Fruit fly (Drosophila melanogaster) whole organism, embryonic: ENCODE results near the gene ZnT63C.

ENCODE experiments used
- Bgb ChIP-seq: fragments of 200-800 bp; sonication (Bioruptor generic); IDR thresholded peaks from 2 replicates; pipeline ENCODE4 v1.3.6; 2022; ENCODE audit warnings: missing biosample characterization, missing genetic modification characterization; ENCODE audit not compliant: partially characterized antibody
- Blimp-1 ChIP-seq: fragments of 200-800 bp; sonication (Bioruptor generic); optimal IDR thresholded peaks from 3 replicates; lab custom pipeline; 2018; ENCODE audit warnings: missing biosample characterization, missing genetic modification characterization, mild to moderate bottlenecking, moderate library complexity, missing genetic modification reagents
- CG11085 ChIP-seq: fragments of 200-800 bp; sonication (Bioruptor generic); IDR thresholded peaks from 2 replicates; pipeline ENCODE4 v1.3.6; 2022; ENCODE audit warnings: missing biosample characterization, missing genetic modification characterization
- CG12391 ChIP-seq: fragments of 200-800 bp; sonication (Bioruptor generic); optimal IDR thresholded peaks from 3 replicates; lab custom pipeline; 2018; ENCODE audit warnings: missing biosample characterization, mild to moderate bottlenecking, missing genetic modification characterization, moderate library complexity
- CG13287 ChIP-seq: fragments of 200-800 bp; sonication (Bioruptor generic); IDR thresholded peaks from 2 replicates; pipeline ENCODE4 v1.3.6; 2022; ENCODE audit warnings: missing biosample characterization, missing genetic modification characterization; ENCODE audit not compliant: partially characterized antibody
- CG13424 ChIP-seq: fragments of 200-800 bp; sonication (Bioruptor generic); optimal IDR thresholded peaks from 2 replicates; lab custom pipeline; 2019; ENCODE audit warnings: missing biosample characterization, mild to moderate bottlenecking, missing genetic modification characterization, moderate library complexity
- CG14014 ChIP-seq: fragments of 200-800 bp; sonication (Bioruptor generic); IDR thresholded peaks from 2 replicates; pipeline ENCODE4 v1.3.6; 2022; ENCODE audit warnings: missing biosample characterization, missing genetic modification characterization
- CG14441 ChIP-seq: fragments of 200-800 bp; sonication (Bioruptor generic); IDR thresholded peaks from 2 replicates; pipeline ENCODE4 v1.3.6; 2022; ENCODE audit warnings: missing biosample characterization, missing genetic modification characterization
- CG15011 ChIP-seq: fragments of 200-800 bp; sonication (Bioruptor generic); optimal IDR thresholded peaks from 3 replicates; lab custom pipeline; 2018; ENCODE audit warnings: missing biosample characterization, mild to moderate bottlenecking, missing genetic modification characterization
- CG15269 ChIP-seq: fragments of 200-800 bp; sonication (Bioruptor generic); optimal IDR thresholded peaks from 2 replicates; lab custom pipeline; 2018; ENCODE audit warnings: missing biosample characterization, mild to moderate bottlenecking, missing genetic modification characterization, moderate library complexity
- CG18599 ChIP-seq: fragments of 200-800 bp; sonication (Bioruptor generic); optimal IDR thresholded peaks from 3 replicates; lab custom pipeline; 2017; ENCODE audit warnings: missing biosample characterization, missing genetic modification characterization, mild to moderate bottlenecking, moderate library complexity, missing genetic modification reagents
- CG2199 ChIP-seq: fragments of 200-800 bp; sonication (Bioruptor generic); IDR thresholded peaks from 3 replicates; pipeline ENCODE4 v1.3.6; 2022; ENCODE audit warnings: missing biosample characterization, missing genetic modification characterization
- CG30431 ChIP-seq: fragments of 200-800 bp; sonication (Bioruptor generic); optimal IDR thresholded peaks from 2 replicates; lab custom pipeline; 2017; ENCODE audit warnings: missing biosample characterization, missing genetic modification characterization
- CG3163 ChIP-seq: fragments of 200-800 bp; sonication (Bioruptor generic); optimal IDR thresholded peaks from 3 replicates; lab custom pipeline; 2016; ENCODE audit warnings: missing biosample characterization, missing genetic modification characterization
- CG3847 ChIP-seq: fragments of 200-800 bp; sonication (Bioruptor generic); IDR thresholded peaks from 2 replicates; pipeline ENCODE4 v1.3.6; 2022; ENCODE audit warnings: missing biosample characterization, missing genetic modification characterization
- CG6689 ChIP-seq: fragments of 200-800 bp; sonication (Bioruptor generic); IDR thresholded peaks from 2 replicates; pipeline ENCODE4 v1.3.6; 2022; ENCODE audit warnings: missing biosample characterization, missing genetic modification characterization
- CG8388 ChIP-seq: fragments of 200-800 bp; sonication (Bioruptor generic); optimal IDR thresholded peaks from 2 replicates; lab custom pipeline; 2019; ENCODE audit warnings: missing biosample characterization, mild to moderate bottlenecking, missing genetic modification characterization, moderate library complexity
- CkIIα-i1 ChIP-seq: fragments of 200-800 bp; sonication (Bioruptor generic); IDR thresholded peaks from 2 replicates; pipeline ENCODE4 v1.3.6; 2022; ENCODE audit warnings: missing biosample characterization, missing genetic modification characterization
- Doc3 ChIP-seq: fragments of 200-800 bp; sonication (Bioruptor generic); IDR thresholded peaks from 3 replicates; pipeline ENCODE4 v1.3.6; 2022; ENCODE audit warnings: missing biosample characterization, missing genetic modification characterization; ENCODE audit not compliant: partially characterized antibody
- Dref ChIP-seq: fragments of 200-800 bp; sonication (Bioruptor generic); IDR thresholded peaks from 2 replicates; pipeline ENCODE4 v1.3.6; 2022; ENCODE audit warnings: missing biosample characterization, missing genetic modification characterization
- Drgx ChIP-seq: fragments of 200-800 bp; sonication (Bioruptor generic); IDR thresholded peaks from 2 replicates; pipeline ENCODE4 v1.3.6; 2022; ENCODE audit warnings: missing biosample characterization, missing genetic modification characterization
- Hr51 ChIP-seq, 2 experiments: fragments of 200-800 bp; sonication (Bioruptor generic); optimal IDR thresholded peaks; 2 replicates in 1 of 2; 3 replicates in 1 of 2; lab custom pipeline; 2016 to 2018; ENCODE audit warnings: missing biosample characterization in 2 of 2, missing genetic modification characterization in 2 of 2, mild to moderate bottlenecking in 1 of 2, moderate library complexity in 1 of 2
- MTF-1 ChIP-seq: fragments of 200-800 bp; sonication (Bioruptor generic); optimal IDR thresholded peaks from 2 replicates; lab custom pipeline; 2018; ENCODE audit warnings: missing biosample characterization, mild to moderate bottlenecking, missing genetic modification characterization, borderline replicate concordance
- NK7.1 ChIP-seq: fragments of 200-800 bp; sonication (Bioruptor generic); optimal IDR thresholded peaks from 3 replicates; lab custom pipeline; 2016; ENCODE audit warnings: missing biosample characterization, missing genetic modification characterization
- Oli ChIP-seq: fragments of 200-800 bp; sonication (Bioruptor generic); optimal IDR thresholded peaks from 2 replicates; lab custom pipeline; 2018; ENCODE audit warnings: missing biosample characterization, mild to moderate bottlenecking, missing genetic modification characterization, moderate library complexity
- Opbp ChIP-seq: fragments of 200-800 bp; sonication (Bioruptor generic); IDR thresholded peaks from 3 replicates; pipeline ENCODE4 v1.3.6; 2022; ENCODE audit warnings: missing biosample characterization, missing genetic modification characterization; ENCODE audit not compliant: partially characterized antibody
- Sox102F ChIP-seq: fragments of 200-800 bp; sonication (Bioruptor generic); optimal IDR thresholded peaks from 2 replicates; lab custom pipeline; 2018; ENCODE audit warnings: missing biosample characterization, mild to moderate bottlenecking, missing genetic modification characterization, moderate library complexity
- Stat92E ChIP-seq, 3 experiments: fragments of >200 bp in 2 of 3; fragments of 200-800 bp in 1 of 3; sonication (Bioruptor generic) in 1 of 3; optimal IDR thresholded peaks; 2 replicates each; lab custom pipeline; 2017 to 2019; ENCODE audit warnings: missing biosample characterization in 3 of 3, missing genetic modification characterization in 3 of 3, mild to moderate bottlenecking in 1 of 3, moderate library complexity in 1 of 3
- Trl ChIP-seq, 3 experiments: fragments of >200 bp in 2 of 3; fragments of 200-800 bp in 1 of 3; sonication (Bioruptor generic) in 1 of 3; optimal IDR thresholded peaks; 2 replicates in 1 of 3; 3 replicates in 2 of 3; lab custom pipeline; 2016 to 2017; ENCODE audit warnings: missing biosample characterization in 1 of 3, missing genetic modification characterization in 1 of 3
- chinmo ChIP-seq: fragments of 200-800 bp; sonication (Bioruptor generic); IDR thresholded peaks from 4 replicates; pipeline ENCODE4 v1.3.6; 2022; ENCODE audit warnings: missing biosample characterization, missing genetic modification characterization; ENCODE audit not compliant: partially characterized antibody
- dmrt99B ChIP-seq: fragments of 200-800 bp; sonication (Bioruptor generic); optimal IDR thresholded peaks from 2 replicates; lab custom pipeline; 2018; ENCODE audit warnings: missing biosample characterization, mild to moderate bottlenecking, missing genetic modification characterization, moderate library complexity
- emc ChIP-seq: fragments of 200-800 bp; sonication (Bioruptor generic); optimal IDR thresholded peaks from 2 replicates; lab custom pipeline; 2016; ENCODE audit warnings: missing biosample characterization, missing genetic modification characterization
- eve ChIP-seq, 2 experiments: fragments of >200 bp; optimal IDR thresholded peaks; 2 replicates each; lab custom pipeline; 2017; ENCODE audit warnings: missing biosample characterization in 2 of 2, missing genetic modification characterization in 2 of 2
- gem ChIP-seq: fragments of 200-800 bp; sonication (Bioruptor generic); optimal IDR thresholded peaks from 2 replicates; lab custom pipeline; 2019; ENCODE audit warnings: missing biosample characterization, mild to moderate bottlenecking, missing genetic modification characterization, moderate library complexity
- hth ChIP-seq: fragments of >200 bp; optimal IDR thresholded peaks from 2 replicates; lab custom pipeline; 2017; ENCODE audit warnings: inconsistent platforms
- inv ChIP-seq: fragments of 200-800 bp; sonication (Bioruptor generic); IDR thresholded peaks from 2 replicates; pipeline ENCODE4 v1.3.6; 2022; ENCODE audit warnings: missing biosample characterization, missing genetic modification characterization; ENCODE audit not compliant: partially characterized antibody
- kni ChIP-seq: fragments of 200-800 bp; sonication (Bioruptor generic); optimal IDR thresholded peaks from 3 replicates; lab custom pipeline; 2017; ENCODE audit warnings: mild to moderate bottlenecking, missing biosample characterization, missing genetic modification reagents, missing genetic modification characterization
- org-1 ChIP-seq: fragments of 200-800 bp; sonication (Bioruptor generic); optimal IDR thresholded peaks from 2 replicates; lab custom pipeline; 2017; ENCODE audit warnings: missing biosample characterization, missing genetic modification characterization
- sqz ChIP-seq: fragments of 200-800 bp; sonication (Bioruptor generic); optimal IDR thresholded peaks from 3 replicates; lab custom pipeline; 2018; ENCODE audit warnings: missing biosample characterization, mild to moderate bottlenecking, missing genetic modification characterization
- vfl ChIP-seq: fragments of 200-800 bp; sonication (Bioruptor generic); optimal IDR thresholded peaks from 2 replicates; lab custom pipeline; 2016; ENCODE audit warnings: missing biosample characterization, missing genetic modification characterization
- vvl ChIP-seq: fragments of 200-800 bp; sonication (Bioruptor generic); IDR thresholded peaks from 2 replicates; pipeline ENCODE4 v1.3.6; 2022; ENCODE audit warnings: missing biosample characterization, missing genetic modification characterization
- z ChIP-seq: fragments of 200-800 bp; sonication (Bioruptor generic); IDR thresholded peaks from 3 replicates; pipeline ENCODE4 v1.3.6; 2022; ENCODE audit warnings: missing biosample characterization, missing genetic modification characterization

Gene ZnT63C

DNA sequence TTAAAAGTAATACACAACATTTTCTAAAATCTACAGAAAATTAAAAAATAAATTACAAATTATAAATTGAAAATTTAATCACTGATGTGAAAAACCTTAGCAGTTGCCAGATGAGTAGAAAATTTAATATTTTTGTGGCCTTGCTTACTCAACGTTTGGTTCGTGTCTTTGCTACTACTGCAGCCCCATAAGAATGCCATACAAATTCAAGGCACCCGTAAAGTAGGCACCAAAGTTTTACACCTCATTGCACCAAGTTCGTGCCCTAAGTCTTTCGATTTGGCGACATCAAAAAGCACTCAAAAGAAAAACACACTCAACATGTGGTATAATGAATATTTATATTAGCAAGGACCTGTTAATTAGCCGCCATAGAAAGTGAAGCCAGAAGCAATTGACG is 26.6 kb upstream of the ZnT63C start (continued):
- no peak for TF ChIP-seq Trl (optimal IDR thresholded peaks at IDR 0.05; lab: Kevin White, UChicago)
- TF ChIP-seq Trl (GFP tag; optimal IDR thresholded peaks at IDR 0.05; lab: Kevin White, UChicago), result no peak
- no peak for TF ChIP-seq Stat92E (GFP tag; optimal IDR thresholded peaks at IDR 0.05; lab: Kevin White, UChicago)
- peak; percentile 62; the same call in 1 of the 2 replicates for TF ChIP-seq CG13287 (GFP tag; lab: Robert Waterston, UW)
- no peak for TF ChIP-seq CG14014 (GFP tag; lab: Robert Waterston, UW)
- peak; percentile 83 for TF ChIP-seq z
- TF ChIP-seq Bgb (GFP tag; lab: Robert Waterston, UW), result peak; percentile 23; the same call in 1 of the 2 replicates
- TF ChIP-seq Opbp (GFP tag; lab: Robert Waterston, UW), result peak; percentile 49; the same call in 1 of the 3 replicates
- no peak for TF ChIP-seq emc (GFP tag; lab: Kevin White, UChicago)
- TF ChIP-seq NK7.1 (GFP tag; lab: Kevin White, UChicago), result no peak
- TF ChIP-seq, all 482 proteins: peak for 16

DNA sequence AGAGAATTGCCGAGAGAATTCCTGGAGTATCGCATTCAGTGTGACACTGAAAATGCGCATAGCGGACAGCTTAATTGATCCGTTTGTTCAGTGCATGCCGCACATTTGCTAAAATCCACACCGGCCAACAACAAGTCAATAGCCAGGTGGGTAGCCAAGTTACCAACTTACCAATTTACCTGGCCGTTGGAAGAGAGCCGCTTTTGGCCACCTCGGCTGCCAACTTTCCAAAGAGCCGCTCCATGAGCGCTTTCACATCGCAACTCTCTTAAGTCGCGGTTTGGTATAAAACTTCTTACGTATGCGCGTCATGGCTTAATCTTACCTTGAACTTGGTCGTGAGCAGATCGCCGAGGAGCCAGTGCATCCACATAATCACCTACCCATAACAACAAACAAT is 23.6 kb upstream of the ZnT63C start, which contains the start of gene CG12017:
Gene CG12017 (plus strand): TSS at position 310 of the 400 bp plus-strand sequence.
- TF ChIP-seq inv (GFP tag; lab: Robert Waterston, UW) (no peak), CG3163 (GFP tag; lab: Kevin White, UChicago) (peak; percentile 63), CG8388 (no peak), Dref (GFP tag; lab: Robert Waterston, UW) (no peak), kni (GFP tag; lab: Kevin White, UChicago) (peak; percentile 37), org-1 (GFP tag; lab: Kevin White, UChicago) (no peak), CkIIα-i1 (GFP tag; lab: Robert Waterston, UW) (no peak), CG14441 (GFP tag; lab: Robert Waterston, UW) (no peak), Doc3 (GFP tag; lab: Robert Waterston, UW) (0 out of 3 replicates have a peak, but pooled peaks have one; percentile 15), Blimp-1 (GFP tag; lab: Kevin White, UChicago) (peak; percentile 11), Trl (optimal IDR thresholded peaks at IDR 0.05; lab: Kevin White, UChicago) (peak in 1 of 2 experiments; percentile 22), Trl (GFP tag; optimal IDR thresholded peaks at IDR 0.05; lab: Kevin White, UChicago) (no peak), CG18599 (GFP tag; lab: Kevin White, UChicago) (no peak), CG15011 (GFP tag; lab: Kevin White, UChicago) (no peak)

DNA sequence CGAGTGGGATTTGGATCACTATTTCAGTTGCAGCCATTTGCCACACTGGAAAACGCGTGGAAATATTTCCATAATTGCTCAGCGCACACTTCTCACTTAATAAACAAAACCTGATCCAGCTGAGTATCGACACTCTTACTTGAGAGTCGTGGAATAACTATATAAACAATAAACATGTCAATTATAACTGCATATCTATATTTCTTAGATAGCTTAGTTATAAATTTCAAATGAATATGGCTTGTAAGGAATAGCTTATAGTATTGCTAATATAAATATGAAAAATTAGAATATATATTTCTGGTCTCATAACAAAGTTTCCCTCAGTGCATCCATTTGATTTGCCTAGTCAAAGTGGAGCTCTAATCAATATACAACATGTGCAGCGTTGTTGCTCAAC is 20.2 kb upstream of the ZnT63C start:
- TF ChIP-seq Sox102F (GFP tag; lab: Kevin White, UChicago) (peak; percentile 56), MTF-1 (GFP tag; lab: Kevin White, UChicago) (no peak), CG15269 (peak; percentile 39), chinmo (GFP tag; lab: Robert Waterston, UW) (no peak), dmrt99B (tag; lab: Kevin White, UChicago) (peak; percentile 19), CG11085 (GFP tag; lab: Robert Waterston, UW) (no peak), vfl (GFP tag; lab: Kevin White, UChicago) (no peak), CG30431 (GFP tag; lab: Kevin White, UChicago) (no peak), Oli (peak; percentile 35), sqz (GFP tag; lab: Kevin White, UChicago) (no peak), Drgx (GFP tag; lab: Robert Waterston, UW) (peak; percentile 35; the same call in 1 of the 2 replicates), CG2199 (GFP tag; lab: Robert Waterston, UW) (no peak), hth (lab: Kevin White, UChicago) (no peak), CG6689 (GFP tag; lab: Robert Waterston, UW) (no peak), CG3847 (GFP tag; lab: Robert Waterston, UW) (no peak), eve (GFP tag; optimal IDR thresholded peaks at IDR 0.05; lab: Kevin White, UChicago) (peak in 1 of 2 experiments; percentile 29), Hr51 (GFP tag; optimal IDR thresholded peaks at IDR 0.05; lab: Kevin White, UChicago) (peak in 1 of 2 experiments; percentile 57), CG12391 (tag; lab: Kevin White, UChicago) (peak; percentile 6), gem (tag; lab: Kevin White, UChicago) (peak; percentile 15), CG13424 (tag; lab: Kevin White, UChicago) (peak; percentile 22), vvl (0 out of 2 replicates have a peak, but pooled peaks have one; percentile 29)
